Worm (Caenorhabditis elegans) whole organism, L4/young adult: ENCODE measurements around the gene flh-3.

Experiments used
- dao-5 ChIP-seq: sonication (generic microtip); optimal IDR thresholded peaks from 2 replicates; lab custom pipeline; 2016; ENCODE audit warnings: missing genotype, missing genetic modification characterization, moderate library complexity, missing compliant biosample characterization
- him-1 ChIP-seq: sonication (generic microtip); optimal IDR thresholded peaks from 2 replicates; lab custom pipeline; 2016; ENCODE audit warnings: missing genotype, missing genetic modification reagents, missing genetic modification characterization, missing compliant biosample characterization

ce11 chrIV:9259687-9260086, 10.2 kb upstream of the flh-3 start, which contains the start of gene Y11D7A.10:
- no peak for TF ChIP-seq dao-5 (tag; lab: Kevin White, UChicago)
- TF ChIP-seq him-1 (tag; lab: Kevin White, UChicago) = no peak
